Worm (Caenorhabditis elegans): ENCODE data around the gene C29A12.22.

ce11 chrV:10795494-10795893, 16.4 kb upstream of the C29A12.22 start, which contains the start of gene D1054.19:
- no peak for TF ChIP-seq nhr-28 (tag; optimal IDR thresholded peaks at IDR 0.05)
- TF ChIP-seq unc-62 (GFP tag; optimal IDR thresholded peaks at IDR 0.05), result no peak
- TF ChIP-seq nhr-76 (tag; optimal IDR thresholded peaks at IDR 0.05), result no peak
- no peak for TF ChIP-seq mab-5 (tag; optimal IDR thresholded peaks at IDR 0.05)
- no peak for TF ChIP-seq snpc-4 (tag; optimal IDR thresholded peaks at IDR 0.05)
- no peak for TF ChIP-seq mls-2 (tag; optimal IDR thresholded peaks at IDR 0.05)
- no peak for TF ChIP-seq lsy-2 (tag; optimal IDR thresholded peaks at IDR 0.05)
- no peak for TF ChIP-seq elt-3 (tag; optimal IDR thresholded peaks at IDR 0.05)
- no peak for TF ChIP-seq nhr-237 (tag; optimal IDR thresholded peaks at IDR 0.05)
- TF ChIP-seq elt-1 (tag; optimal IDR thresholded peaks at IDR 0.05; ENCODE audit: borderline replicate concordance, insufficient read depth), result no peak
- TF ChIP-seq lin-13 (tag; optimal IDR thresholded peaks at IDR 0.05), result no peak
- TF ChIP-seq unc-39 (tag; optimal IDR thresholded peaks at IDR 0.05), result no peak
- TF ChIP-seq pha-4 (tag; optimal IDR thresholded peaks at IDR 0.05), result no peak

All from whole organism, mixed stage, embryonic.